Worm (Caenorhabditis elegans): Measurements from ENCODE around the gene egl-10.

DNA sequence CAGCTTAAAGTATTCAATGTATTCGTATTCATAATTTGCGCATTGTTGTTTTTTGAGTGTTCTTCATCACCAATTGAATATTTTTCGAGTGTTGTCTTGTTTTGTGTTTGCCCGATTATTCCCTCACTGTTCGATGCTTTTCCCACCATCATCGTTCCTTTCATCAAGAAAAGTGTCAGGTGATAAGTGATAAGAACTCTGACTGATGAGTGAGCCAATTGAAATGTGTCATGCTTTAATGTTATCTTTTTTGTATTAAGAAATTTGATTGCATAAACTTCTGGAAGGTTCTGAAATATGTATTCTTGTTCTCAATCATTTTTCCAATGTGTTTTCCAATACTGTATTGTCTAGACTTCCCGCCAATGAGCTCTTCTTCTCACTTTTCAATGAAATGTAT lies 12.6 kb upstream of the egl-10 start:
- TF ChIP-seq dao-5 (tag; optimal IDR thresholded peaks at IDR 0.05) (no peak), W03F9.2 (tag; optimal IDR thresholded peaks at IDR 0.05) (no peak), him-1 (tag; optimal IDR thresholded peaks at IDR 0.05) (no peak)

Data from whole organism, L4/young adult.